Worm (Caenorhabditis elegans): Measurements from ENCODE around the gene fbxb-53.

DNA sequence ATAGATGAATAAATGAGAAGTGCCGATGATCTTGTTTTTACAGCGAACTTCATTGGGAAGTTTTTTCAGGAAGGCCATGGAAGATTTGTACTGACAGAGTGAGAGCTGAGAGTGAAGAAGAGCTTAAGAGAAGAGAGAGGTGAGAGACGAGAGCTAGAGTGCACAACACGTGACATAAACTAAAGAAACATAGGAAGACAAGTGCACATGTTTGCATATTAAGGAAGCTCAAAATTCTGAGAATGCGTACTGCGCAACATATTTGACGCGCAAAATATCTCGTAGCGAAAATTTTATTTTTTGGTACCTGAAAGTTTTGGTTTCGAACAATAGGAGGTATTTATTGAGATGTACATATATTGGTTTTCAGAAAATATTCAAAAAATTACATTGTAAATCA, 51.5 kb downstream of the fbxb-53 start, which contains the start of gene C08F1.8:
- TF ChIP-seq hlh-8 (tag; optimal IDR thresholded peaks at IDR 0.05) = no peak
- TF ChIP-seq ceh-24 (tag; optimal IDR thresholded peaks at IDR 0.05) = no peak
- no peak for TF ChIP-seq fkh-10 (GFP tag; optimal IDR thresholded peaks at IDR 0.05)
- no peak for TF ChIP-seq ref-2 (tag; optimal IDR thresholded peaks at IDR 0.05)
- no peak for TF ChIP-seq unc-42 (tag; optimal IDR thresholded peaks at IDR 0.05)
- TF ChIP-seq ahr-1 (tag; optimal IDR thresholded peaks at IDR 0.05) = no peak
- TF ChIP-seq hlh-6 (tag; optimal IDR thresholded peaks at IDR 0.05) = no peak
- no peak for TF ChIP-seq rnt-1 (tag; optimal IDR thresholded peaks at IDR 0.05)
- no peak for TF ChIP-seq ceh-45 (GFP tag; IDR thresholded peaks at IDR 0.05)

Measured in whole organism, late embryonic.